Worm (Caenorhabditis elegans) whole organism, late embryonic: ENCODE data around the gene arrd-18.

ENCODE experiments used
- ama-1 ChIP-seq: fragments of 150-350 bp; optimal IDR thresholded peaks from 2 replicates; lab custom pipeline; 2014
- ceh-6 ChIP-seq: fragments of 200-800 bp; sonication (Bioruptor generic); optimal IDR thresholded peaks from 2 replicates; lab custom pipeline; 2018; ENCODE audit warnings: mild to moderate bottlenecking, missing genetic modification characterization, missing compliant biosample characterization
- ets-4 ChIP-seq: sonication (generic microtip); optimal IDR thresholded peaks from 2 replicates; lab custom pipeline; 2016; ENCODE audit warnings: missing genetic modification characterization, missing compliant biosample characterization
- lin-11 ChIP-seq: fragments of 200-800 bp; sonication (Bioruptor generic); optimal IDR thresholded peaks from 2 replicates; lab custom pipeline; 2018; ENCODE audit warnings: mild to moderate bottlenecking, missing genetic modification characterization, missing compliant biosample characterization
- npax-4 ChIP-seq: sonication (generic microtip); optimal IDR thresholded peaks from 2 replicates; lab custom pipeline; 2016; ENCODE audit warnings: missing genetic modification characterization, missing compliant biosample characterization
- pha-4 ChIP-seq: fragments of 150-350 bp; optimal IDR thresholded peaks from 2 replicates; lab custom pipeline; 2018; ENCODE audit warnings: missing biosample characterization, missing genetic modification reagents, missing genetic modification characterization
- syd-9 ChIP-seq: sonication (generic microtip); optimal IDR thresholded peaks from 2 replicates; lab custom pipeline; 2016; ENCODE audit warnings: mild to moderate bottlenecking, missing genetic modification characterization, moderate library complexity, missing compliant biosample characterization
- tbx-2 ChIP-seq: sonication (generic microtip); optimal IDR thresholded peaks from 2 replicates; lab custom pipeline; 2016; ENCODE audit warnings: missing genetic modification characterization, missing compliant biosample characterization
- unc-86 ChIP-seq: sonication (generic microtip); optimal IDR thresholded peaks from 2 replicates; lab custom pipeline; 2016; ENCODE audit warnings: missing genetic modification characterization, missing compliant biosample characterization

- TF ChIP-seq lin-11 (tag; lab: Kevin White, UChicago) (no peak), unc-86 (tag; lab: Kevin White, UChicago) (no peak), syd-9 (tag; lab: Kevin White, UChicago) (no peak), tbx-2 (tag; lab: Kevin White, UChicago) (no peak), pha-4 (no peak), npax-4 (tag; lab: Kevin White, UChicago) (no peak), ama-1 (lab: Kevin White, UChicago) (no peak), ceh-6 (GFP tag; lab: Kevin White, UChicago) (no peak), ets-4 (tag; lab: Kevin White, UChicago) (no peak)
Observed at ce11 chrV:3280009-3280408, 31.9 kb downstream of the arrd-18 start, which contains the start of gene T28A11.2.
